Fruit fly (Drosophila melanogaster) whole organism, embryonic: Measurements from ENCODE around the gene CG4459.

Experiments used
- CG10209 ChIP-seq: fragments of 200-800 bp; sonication (Bioruptor generic); optimal IDR thresholded peaks from 3 replicates; lab custom pipeline; 2017; ENCODE audit warnings: missing biosample characterization, mild to moderate bottlenecking, missing genetic modification characterization, missing genetic modification reagents
- CG10366 ChIP-seq: fragments of 200-800 bp; sonication (Bioruptor generic); IDR thresholded peaks from 2 replicates; pipeline ENCODE4 v1.3.6; 2022; ENCODE audit warnings: missing biosample characterization, missing genetic modification characterization
- CG12155 ChIP-seq: fragments of 200-800 bp; sonication (Bioruptor generic); optimal IDR thresholded peaks from 3 replicates; lab custom pipeline; 2016; ENCODE audit warnings: missing biosample characterization, missing genetic modification characterization
- CG12659 ChIP-seq: fragments of 200-800 bp; sonication (Bioruptor generic); optimal IDR thresholded peaks from 3 replicates; lab custom pipeline; 2017; ENCODE audit warnings: mild to moderate bottlenecking, missing biosample characterization, missing genetic modification reagents, missing genetic modification characterization
- CG13775 ChIP-seq: fragments of 200-800 bp; sonication (Bioruptor generic); optimal IDR thresholded peaks from 3 replicates; lab custom pipeline; 2017; ENCODE audit warnings: missing biosample characterization, mild to moderate bottlenecking, missing genetic modification characterization
- CG14014 ChIP-seq: fragments of 200-800 bp; sonication (Bioruptor generic); IDR thresholded peaks from 2 replicates; pipeline ENCODE4 v1.3.6; 2022; ENCODE audit warnings: missing biosample characterization, missing genetic modification characterization
- CG14667 ChIP-seq: fragments of 200-800 bp; sonication (Bioruptor generic); IDR thresholded peaks from 2 replicates; pipeline ENCODE4 v1.3.6; 2022; ENCODE audit warnings: missing biosample characterization, missing genetic modification characterization
- CG15011 ChIP-seq: fragments of 200-800 bp; sonication (Bioruptor generic); optimal IDR thresholded peaks from 3 replicates; lab custom pipeline; 2018; ENCODE audit warnings: missing biosample characterization, mild to moderate bottlenecking, missing genetic modification characterization
- CG17568 ChIP-seq: fragments of 200-800 bp; sonication (Bioruptor generic); optimal IDR thresholded peaks from 2 replicates; lab custom pipeline; 2018; ENCODE audit warnings: missing biosample characterization, mild to moderate bottlenecking, missing genetic modification characterization, moderate library complexity
- CG2129 ChIP-seq: fragments of 200-800 bp; sonication (Bioruptor generic); IDR thresholded peaks from 2 replicates; pipeline ENCODE4 v1.3.6; 2022; ENCODE audit warnings: missing biosample characterization, missing genetic modification characterization; ENCODE audit not compliant: partially characterized antibody
- CG30403 ChIP-seq: fragments of 200-800 bp; sonication (Bioruptor generic); optimal IDR thresholded peaks from 3 replicates; lab custom pipeline; 2016; ENCODE audit warnings: missing biosample characterization, missing genetic modification characterization
- CG30431 ChIP-seq: fragments of 200-800 bp; sonication (Bioruptor generic); optimal IDR thresholded peaks from 2 replicates; lab custom pipeline; 2017; ENCODE audit warnings: missing biosample characterization, missing genetic modification characterization
- CG7372 ChIP-seq: fragments of 200-800 bp; sonication (Bioruptor generic); IDR thresholded peaks from 2 replicates; pipeline ENCODE4 v1.3.6; 2022; ENCODE audit warnings: missing biosample characterization, missing genetic modification characterization
- CG7839 ChIP-seq: fragments of 200-800 bp; sonication (Bioruptor generic); optimal IDR thresholded peaks from 3 replicates; lab custom pipeline; 2018; ENCODE audit warnings: missing biosample characterization, mild to moderate bottlenecking, missing genetic modification characterization, moderate library complexity
- CG8765 ChIP-seq: fragments of 200-800 bp; sonication (Bioruptor generic); IDR thresholded peaks from 2 replicates; pipeline ENCODE4 v1.3.6; 2022; ENCODE audit warnings: missing biosample characterization, missing genetic modification characterization
- CG8924 ChIP-seq: fragments of 200-800 bp; optimal IDR thresholded peaks from 3 replicates; lab custom pipeline; 2019; ENCODE audit warnings: missing biosample characterization, mild to moderate bottlenecking, missing genetic modification characterization, moderate library complexity
- CG9727 ChIP-seq: fragments of 200-800 bp; sonication (Bioruptor generic); optimal IDR thresholded peaks from 3 replicates; lab custom pipeline; 2017; ENCODE audit warnings: missing biosample characterization, mild to moderate bottlenecking, missing genetic modification characterization
- CHES-1-like ChIP-seq: fragments of 200-800 bp; sonication (Bioruptor generic); optimal IDR thresholded peaks from 2 replicates; lab custom pipeline; 2016; ENCODE audit warnings: missing biosample characterization, missing genetic modification characterization
- Chrac-16 ChIP-seq: fragments of 200-800 bp; sonication (Bioruptor generic); optimal IDR thresholded peaks from 3 replicates; lab custom pipeline; 2016; ENCODE audit warnings: missing biosample characterization, missing genetic modification characterization
- Ets97D ChIP-seq: fragments of 200-800 bp; sonication (Bioruptor generic); optimal IDR thresholded peaks from 3 replicates; lab custom pipeline; 2016; ENCODE audit warnings: missing biosample characterization, missing genetic modification characterization
- Fer1 ChIP-seq: fragments of 200-800 bp; sonication (Bioruptor generic); optimal IDR thresholded peaks from 2 replicates; lab custom pipeline; 2017; ENCODE audit warnings: missing biosample characterization, mild to moderate bottlenecking, missing genetic modification characterization
- Fer3 ChIP-seq: fragments of 200-800 bp; sonication (Bioruptor generic); optimal IDR thresholded peaks from 2 replicates; lab custom pipeline; 2018; ENCODE audit warnings: missing biosample characterization, mild to moderate bottlenecking, missing genetic modification characterization, moderate library complexity
- HHEX ChIP-seq: fragments of 200-800 bp; sonication (Bioruptor generic); optimal IDR thresholded peaks from 3 replicates; lab custom pipeline; 2017; ENCODE audit warnings: missing biosample characterization, mild to moderate bottlenecking, missing genetic modification characterization, missing genetic modification reagents
- Hey ChIP-seq: fragments of 200-800 bp; sonication (Bioruptor generic); optimal IDR thresholded peaks from 3 replicates; lab custom pipeline; 2018; ENCODE audit warnings: missing biosample characterization, mild to moderate bottlenecking, missing genetic modification characterization
- Nf-YC ChIP-seq: fragments of 200-800 bp; optimal IDR thresholded peaks from 3 replicates; lab custom pipeline; 2019; ENCODE audit warnings: missing biosample characterization, mild to moderate bottlenecking, missing genetic modification characterization, moderate library complexity
- Opbp ChIP-seq: fragments of 200-800 bp; sonication (Bioruptor generic); IDR thresholded peaks from 3 replicates; pipeline ENCODE4 v1.3.6; 2022; ENCODE audit warnings: missing biosample characterization, missing genetic modification characterization; ENCODE audit not compliant: partially characterized antibody
- Ravus ChIP-seq: fragments of 200-800 bp; sonication (Bioruptor generic); IDR thresholded peaks from 2 replicates; pipeline ENCODE4 v1.3.6; 2022; ENCODE audit warnings: missing biosample characterization, missing genetic modification characterization
- TFAM ChIP-seq: fragments of 200-800 bp; sonication (Bioruptor generic); optimal IDR thresholded peaks from 2 replicates; lab custom pipeline; 2017; ENCODE audit warnings: missing biosample characterization, missing genetic modification characterization, inconsistent platforms
- abd-A ChIP-seq: fragments of 200-800 bp; sonication (Bioruptor generic); optimal IDR thresholded peaks from 3 replicates; lab custom pipeline; 2019; ENCODE audit warnings: missing biosample characterization, mild to moderate bottlenecking, missing genetic modification characterization, moderate library complexity
- cato ChIP-seq: fragments of 200-800 bp; sonication (Bioruptor generic); optimal IDR thresholded peaks from 2 replicates; lab custom pipeline; 2016; ENCODE audit warnings: missing biosample characterization, missing genetic modification characterization, borderline replicate concordance
- ci ChIP-seq: fragments of 200-800 bp; sonication (Bioruptor generic); IDR thresholded peaks from 3 replicates; pipeline ENCODE4 v1.3.6; 2022; ENCODE audit warnings: missing biosample characterization, missing genetic modification characterization
- cwo ChIP-seq: fragments of 200-800 bp; sonication (Bioruptor generic); optimal IDR thresholded peaks from 3 replicates; lab custom pipeline; 2017; ENCODE audit warnings: missing biosample characterization, missing genetic modification characterization, mild to moderate bottlenecking, moderate library complexity, missing genetic modification reagents
- dmrt99B ChIP-seq: fragments of 200-800 bp; sonication (Bioruptor generic); optimal IDR thresholded peaks from 2 replicates; lab custom pipeline; 2018; ENCODE audit warnings: missing biosample characterization, mild to moderate bottlenecking, missing genetic modification characterization, moderate library complexity
- eyg ChIP-seq: fragments of 200-800 bp; sonication (Bioruptor generic); optimal IDR thresholded peaks from 3 replicates; lab custom pipeline; 2016; ENCODE audit warnings: missing biosample characterization, missing genetic modification characterization
- fd3F ChIP-seq: fragments of 200-800 bp; sonication (Bioruptor generic); optimal IDR thresholded peaks from 2 replicates; lab custom pipeline; 2018; ENCODE audit warnings: missing biosample characterization, mild to moderate bottlenecking, missing genetic modification characterization, moderate library complexity
- gem ChIP-seq: fragments of 200-800 bp; sonication (Bioruptor generic); optimal IDR thresholded peaks from 2 replicates; lab custom pipeline; 2019; ENCODE audit warnings: missing biosample characterization, mild to moderate bottlenecking, missing genetic modification characterization, moderate library complexity
- grau ChIP-seq: fragments of 200-800 bp; optimal IDR thresholded peaks from 3 replicates; lab custom pipeline; 2019; ENCODE audit warnings: missing biosample characterization, mild to moderate bottlenecking, missing genetic modification characterization, moderate library complexity
- ind ChIP-seq: fragments of 200-800 bp; sonication (Bioruptor generic); optimal IDR thresholded peaks from 3 replicates; lab custom pipeline; 2016; ENCODE audit warnings: missing biosample characterization, missing genetic modification characterization
- insv ChIP-seq, 2 experiments: fragments of 200-800 bp; sonication (Bioruptor generic); optimal IDR thresholded peaks; 3 replicates each; lab custom pipeline; 2016 to 2018; ENCODE audit warnings: missing biosample characterization in 2 of 2, missing genetic modification characterization in 2 of 2
- jigr1 ChIP-seq: fragments of 200-800 bp; sonication (Bioruptor generic); IDR thresholded peaks from 3 replicates; pipeline ENCODE4 v1.3.6; 2022; ENCODE audit warnings: missing biosample characterization, missing genetic modification characterization
- lbe ChIP-seq: fragments of 200-800 bp; sonication (Bioruptor generic); optimal IDR thresholded peaks from 2 replicates; lab custom pipeline; 2016; ENCODE audit warnings: missing biosample characterization, mild to moderate bottlenecking, missing genetic modification characterization
- mam ChIP-seq: fragments of 200-800 bp; sonication (Bioruptor generic); optimal IDR thresholded peaks from 3 replicates; lab custom pipeline; 2016; ENCODE audit warnings: missing biosample characterization, missing genetic modification characterization
- oc ChIP-seq: fragments of 200-800 bp; sonication (Bioruptor generic); optimal IDR thresholded peaks from 2 replicates; lab custom pipeline; 2018; ENCODE audit warnings: missing biosample characterization, mild to moderate bottlenecking, missing genetic modification characterization, moderate library complexity
- onecut ChIP-seq: fragments of 200-800 bp; sonication (Bioruptor generic); IDR thresholded peaks from 2 replicates; pipeline ENCODE4 v1.3.6; 2022; ENCODE audit warnings: missing biosample characterization, missing genetic modification characterization
- pho ChIP-seq: fragments of 200-800 bp; sonication (Bioruptor generic); optimal IDR thresholded peaks from 2 replicates; lab custom pipeline; 2016; ENCODE audit warnings: missing biosample characterization, missing genetic modification characterization
- pnt ChIP-seq: fragments of 200-800 bp; sonication (Bioruptor generic); optimal IDR thresholded peaks from 3 replicates; lab custom pipeline; 2016; ENCODE audit warnings: missing biosample characterization, missing genetic modification characterization
- run ChIP-seq: fragments of 200-800 bp; sonication (Bioruptor generic); optimal IDR thresholded peaks from 3 replicates; lab custom pipeline; 2018; ENCODE audit warnings: missing biosample characterization, mild to moderate bottlenecking, missing genetic modification characterization
- sc ChIP-seq, 3 experiments: fragments of >200 bp in 2 of 3; fragments of 200-800 bp in 1 of 3; sonication (Bioruptor generic) in 1 of 3; optimal IDR thresholded peaks; 2 replicates in 2 of 3; 3 replicates in 1 of 3; lab custom pipeline; 2017; ENCODE audit warnings: mild to moderate bottlenecking in 1 of 3, missing biosample characterization in 1 of 3, missing genetic modification characterization in 1 of 3, missing genetic modification reagents in 1 of 3
- sob ChIP-seq: fragments of 200-800 bp; sonication (Bioruptor generic); IDR thresholded peaks from 2 replicates; pipeline ENCODE4 v1.3.6; 2022; ENCODE audit warnings: missing biosample characterization, missing genetic modification characterization

Gene CG4459

DNA sequence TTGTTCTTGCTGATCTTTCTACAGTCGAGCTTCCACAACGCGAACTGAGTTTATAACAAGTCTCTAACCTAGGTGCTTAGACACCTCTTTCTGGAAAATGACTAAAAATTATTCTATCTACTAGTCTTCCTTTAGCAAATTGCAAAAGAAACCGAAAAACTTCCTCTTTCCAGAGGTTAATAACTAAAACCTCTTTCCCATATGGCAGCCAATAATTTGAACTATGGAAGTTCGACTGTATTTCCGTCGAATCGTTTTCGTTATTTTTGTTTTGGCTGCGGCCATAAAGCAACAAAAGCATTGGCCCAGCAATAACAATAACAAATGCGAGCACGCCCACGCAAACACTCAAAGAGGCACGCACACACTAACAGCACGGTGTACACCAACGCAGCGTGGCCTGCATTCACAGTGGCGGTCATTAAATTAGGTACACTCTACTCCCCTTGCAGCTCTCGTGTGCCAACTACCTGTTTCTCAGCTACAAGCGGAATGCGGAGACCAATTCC lies 48.0 kb downstream of the CG4459 start (continued):
- TF ChIP-seq CG7372 (GFP tag; lab: Robert Waterston, UW): peak; percentile 55; the same call in 1 of the 2 replicates
- peak; percentile 72 for TF ChIP-seq CG7839 (tag; lab: Kevin White, UChicago)
- no peak for TF ChIP-seq TFAM (GFP tag; lab: Kevin White, UChicago)
- TF ChIP-seq CG2129 (GFP tag; lab: Robert Waterston, UW): no peak
- no peak for TF ChIP-seq CG17568 (GFP tag; lab: Kevin White, UChicago)
- peak; percentile 55 for TF ChIP-seq CG30403 (GFP tag; lab: Kevin White, UChicago)
- peak; percentile 61 for TF ChIP-seq CHES-1-like (GFP tag; lab: Kevin White, UChicago)
- TF ChIP-seq Ets97D (GFP tag; lab: Kevin White, UChicago): peak; percentile 91
- peak; percentile 53 for TF ChIP-seq Fer3 (tag; lab: Kevin White, UChicago)
- no peak for TF ChIP-seq Ravus (GFP tag; lab: Robert Waterston, UW)
- no peak for TF ChIP-seq abd-A (tag; lab: Kevin White, UChicago)
- TF ChIP-seq cato (GFP tag; lab: Kevin White, UChicago): no peak
- TF ChIP-seq cwo (GFP tag; lab: Kevin White, UChicago): peak; percentile 56
- no peak for TF ChIP-seq CG30431
- TF ChIP-seq jigr1: no peak
- no peak for TF ChIP-seq CG10209 (GFP tag; lab: Kevin White, UChicago)
- 0 out of 2 replicates have a peak, but pooled peaks have one; percentile 5 for TF ChIP-seq CG14667 (GFP tag; lab: Robert Waterston, UW)
- TF ChIP-seq CG13775 (GFP tag; lab: Kevin White, UChicago): peak; percentile 21
- peak; percentile 46 for TF ChIP-seq HHEX
- peak; percentile 20 for TF ChIP-seq CG15011 (GFP tag; lab: Kevin White, UChicago)
- peak; percentile 9 for TF ChIP-seq CG12155 (GFP tag; lab: Kevin White, UChicago)
- TF ChIP-seq sob (GFP tag; lab: Robert Waterston, UW): peak; percentile 58
- TF ChIP-seq Opbp (GFP tag; lab: Robert Waterston, UW): no peak
- peak; percentile 48 for TF ChIP-seq mam (GFP tag; lab: Kevin White, UChicago)
- peak; percentile 8; the same call in 1 of the 2 replicates for TF ChIP-seq CG10366 (GFP tag; lab: Robert Waterston, UW)
- peak; percentile 20 for TF ChIP-seq run (tag; lab: Kevin White, UChicago)
- peak; percentile 68 for TF ChIP-seq Nf-YC (tag; lab: Kevin White, UChicago)
- peak; percentile 41 for TF ChIP-seq ind
- TF ChIP-seq onecut (GFP tag; lab: Robert Waterston, UW): no peak; the same call in 1 of the 2 replicates
- no peak for TF ChIP-seq Chrac-16
- TF ChIP-seq CG9727 (GFP tag; lab: Kevin White, UChicago): peak; percentile 47
- TF ChIP-seq CG12659 (GFP tag; lab: Kevin White, UChicago): peak; percentile 57
- peak; percentile 9 for TF ChIP-seq Hey (tag; lab: Kevin White, UChicago)
- TF ChIP-seq oc: peak; percentile 21
- peak; percentile 46 for TF ChIP-seq fd3F (GFP tag; lab: Kevin White, UChicago)
- TF ChIP-seq CG8924 (tag; lab: Kevin White, UChicago): peak; percentile 64
- TF ChIP-seq lbe (GFP tag; lab: Kevin White, UChicago): peak; percentile 47
- peak; percentile 96 for TF ChIP-seq grau (tag; lab: Kevin White, UChicago)
- TF ChIP-seq CG8765 (GFP tag; lab: Robert Waterston, UW): no peak
- no peak for TF ChIP-seq insv (GFP tag; optimal IDR thresholded peaks at IDR 0.05; lab: Kevin White, UChicago)
- TF ChIP-seq Fer1: peak; percentile 83
- no peak for TF ChIP-seq gem (tag; lab: Kevin White, UChicago)
- TF ChIP-seq dmrt99B (tag; lab: Kevin White, UChicago): peak; percentile 74
- TF ChIP-seq pnt (GFP tag; lab: Kevin White, UChicago): peak; percentile 1
- TF ChIP-seq CG14014 (GFP tag; lab: Robert Waterston, UW): peak; percentile 24; the same call in 1 of the 2 replicates
- no peak for TF ChIP-seq eyg (GFP tag; lab: Kevin White, UChicago)
- 0 out of 3 replicates have a peak, but pooled peaks have one; percentile 29 for TF ChIP-seq ci
- no peak for TF ChIP-seq sc (optimal IDR thresholded peaks at IDR 0.05; lab: Kevin White, UChicago)
- TF ChIP-seq sc (GFP tag; optimal IDR thresholded peaks at IDR 0.05; lab: Kevin White, UChicago): no peak
- TF ChIP-seq pho (GFP tag; lab: Kevin White, UChicago): peak; percentile 36
